Fruit fly (Drosophila melanogaster) whole organism, embryonic: Measurements from ENCODE around the gene CG7120.

Experiments used
- ATbp ChIP-seq: fragments of 200-800 bp; sonication (Bioruptor generic); optimal IDR thresholded peaks from 2 replicates; lab custom pipeline; 2017; ENCODE audit warnings: missing biosample characterization, mild to moderate bottlenecking, missing genetic modification characterization, missing genetic modification reagents
- Adf1 ChIP-seq: fragments of 200-800 bp; sonication (Bioruptor generic); IDR thresholded peaks from 2 replicates; pipeline ENCODE4 v1.3.6; 2022; ENCODE audit warnings: missing biosample characterization, missing genetic modification characterization
- Awh ChIP-seq: fragments of 200-800 bp; sonication (Bioruptor generic); IDR thresholded peaks from 2 replicates; pipeline ENCODE4, ENCODE4 v1.3.6; 2022; ENCODE audit warnings: missing biosample characterization, missing genetic modification characterization
- CG10543 ChIP-seq: fragments of 200-800 bp; sonication (Bioruptor generic); optimal IDR thresholded peaks from 3 replicates; lab custom pipeline; 2017; ENCODE audit warnings: missing biosample characterization, mild to moderate bottlenecking, missing genetic modification characterization, moderate library complexity
- CG11093 ChIP-seq: fragments of 200-800 bp; sonication (Bioruptor generic); IDR thresholded peaks from 3 replicates; pipeline ENCODE4 v1.3.6; 2022; ENCODE audit warnings: missing biosample characterization, missing genetic modification characterization
- CG11456 ChIP-seq: fragments of 200-800 bp; sonication (Bioruptor generic); IDR thresholded peaks from 3 replicates; pipeline ENCODE4 v1.3.6; 2022; ENCODE audit warnings: missing biosample characterization, missing genetic modification characterization
- CG11504 ChIP-seq: fragments of 200-800 bp; sonication (Bioruptor generic); optimal IDR thresholded peaks from 3 replicates; lab custom pipeline; 2019; ENCODE audit warnings: missing biosample characterization, mild to moderate bottlenecking, missing genetic modification characterization, moderate library complexity
- CG11695 ChIP-seq: fragments of 200-800 bp; sonication (Bioruptor generic); IDR thresholded peaks from 3 replicates; pipeline ENCODE4 v1.3.6; 2022; ENCODE audit warnings: missing biosample characterization, missing genetic modification characterization
- CG14050 ChIP-seq: fragments of 200-800 bp; sonication (Bioruptor generic); IDR thresholded peaks from 3 replicates; pipeline ENCODE4 v1.3.6; 2022; ENCODE audit warnings: missing biosample characterization, missing genetic modification characterization
- CG15073 ChIP-seq: fragments of 200-800 bp; sonication (Bioruptor generic); optimal IDR thresholded peaks from 2 replicates; lab custom pipeline; 2016; ENCODE audit warnings: missing biosample characterization, missing genetic modification characterization
- CG1529 ChIP-seq: fragments of 200-800 bp; sonication (Bioruptor generic); optimal IDR thresholded peaks from 3 replicates; lab custom pipeline; 2018; ENCODE audit warnings: missing biosample characterization, missing genetic modification characterization
- CG15696 ChIP-seq: fragments of 200-800 bp; sonication (Bioruptor generic); optimal IDR thresholded peaks from 2 replicates; lab custom pipeline; 2019; ENCODE audit warnings: missing biosample characterization, mild to moderate bottlenecking, missing genetic modification characterization, moderate library complexity
- CG1603 ChIP-seq: fragments of 200-800 bp; sonication (Bioruptor generic); optimal IDR thresholded peaks from 2 replicates; lab custom pipeline; 2019; ENCODE audit warnings: missing biosample characterization, mild to moderate bottlenecking, missing genetic modification characterization, moderate library complexity
- CG17361 ChIP-seq: fragments of 200-800 bp; sonication (Bioruptor generic); IDR thresholded peaks from 3 replicates; pipeline ENCODE4 v1.3.6; 2022; ENCODE audit warnings: missing biosample characterization, missing genetic modification characterization
- CG33213 ChIP-seq: fragments of 200-800 bp; sonication (Bioruptor generic); optimal IDR thresholded peaks from 3 replicates; lab custom pipeline; 2016; ENCODE audit warnings: missing biosample characterization, missing genetic modification characterization
- CG5953 ChIP-seq: fragments of 200-800 bp; sonication (Bioruptor generic); IDR thresholded peaks from 2 replicates; pipeline ENCODE4 v1.3.6; 2022; ENCODE audit warnings: missing biosample characterization, missing genetic modification characterization
- CG6175 ChIP-seq: fragments of 200-800 bp; sonication (Bioruptor generic); IDR thresholded peaks from 3 replicates; pipeline ENCODE4 v1.3.6; 2022; ENCODE audit warnings: missing biosample characterization, missing genetic modification characterization
- CG6791 ChIP-seq: fragments of 200-800 bp; sonication (Bioruptor generic); IDR thresholded peaks from 3 replicates; pipeline ENCODE4 v1.3.6; 2022; ENCODE audit warnings: missing biosample characterization, missing genetic modification characterization; ENCODE audit not compliant: partially characterized antibody
- CG7786 ChIP-seq: fragments of 200-800 bp; sonication (Bioruptor generic); optimal IDR thresholded peaks from 2 replicates; lab custom pipeline; 2016; ENCODE audit warnings: missing biosample characterization, missing genetic modification characterization
- CG7928 ChIP-seq: fragments of 200-800 bp; sonication (Bioruptor generic); optimal IDR thresholded peaks from 2 replicates; lab custom pipeline; 2017; ENCODE audit warnings: missing biosample characterization, mild to moderate bottlenecking, missing genetic modification characterization
- CG7987 ChIP-seq: fragments of 200-800 bp; sonication (Bioruptor generic); optimal IDR thresholded peaks from 2 replicates; lab custom pipeline; 2018; ENCODE audit warnings: missing biosample characterization, mild to moderate bottlenecking, missing genetic modification characterization, moderate library complexity
- CG8765 ChIP-seq: fragments of 200-800 bp; sonication (Bioruptor generic); IDR thresholded peaks from 2 replicates; pipeline ENCODE4 v1.3.6; 2022; ENCODE audit warnings: missing biosample characterization, missing genetic modification characterization
- CG9932 ChIP-seq: fragments of 200-800 bp; sonication (Bioruptor generic); IDR thresholded peaks from 2 replicates; pipeline ENCODE4 v1.3.6; 2022; ENCODE audit warnings: missing biosample characterization, missing genetic modification characterization
- Deaf1 ChIP-seq: fragments of 200-800 bp; optimal IDR thresholded peaks from 3 replicates; lab custom pipeline; 2019; ENCODE audit warnings: missing biosample characterization, mild to moderate bottlenecking, missing genetic modification characterization, moderate library complexity
- Ets65A ChIP-seq: fragments of 200-800 bp; sonication (Bioruptor generic); peaks from one replicate; lab custom pipeline; 2016; ENCODE audit warnings: missing biosample characterization, missing genetic modification characterization
- Fer2 ChIP-seq: fragments of 200-800 bp; sonication (Bioruptor generic); optimal IDR thresholded peaks from 2 replicates; lab custom pipeline; 2018; ENCODE audit warnings: missing biosample characterization, mild to moderate bottlenecking, missing genetic modification characterization, moderate library complexity
- HLH3B ChIP-seq: fragments of 200-800 bp; sonication (Bioruptor generic); IDR thresholded peaks from 2 replicates; pipeline ENCODE4 v1.3.6; 2022; ENCODE audit warnings: missing biosample characterization, missing genetic modification characterization
- Hey ChIP-seq: fragments of 200-800 bp; sonication (Bioruptor generic); optimal IDR thresholded peaks from 3 replicates; lab custom pipeline; 2018; ENCODE audit warnings: missing biosample characterization, mild to moderate bottlenecking, missing genetic modification characterization
- HmgZ ChIP-seq: fragments of 200-800 bp; sonication (Bioruptor generic); optimal IDR thresholded peaks from 2 replicates; lab custom pipeline; 2018; ENCODE audit warnings: missing biosample characterization, mild to moderate bottlenecking, missing genetic modification characterization
- Oaz ChIP-seq: fragments of 200-800 bp; sonication (Bioruptor generic); IDR thresholded peaks from 2 replicates; pipeline ENCODE4 v1.3.6; 2022; ENCODE audit warnings: missing biosample characterization, missing genetic modification characterization
- Sox100B ChIP-seq: fragments of 200-800 bp; sonication (Bioruptor generic); optimal IDR thresholded peaks from 3 replicates; lab custom pipeline; 2018; ENCODE audit warnings: missing biosample characterization, mild to moderate bottlenecking, missing genetic modification characterization
- Ssrp ChIP-seq: fragments of 200-800 bp; sonication (Bioruptor generic); optimal IDR thresholded peaks from 2 replicates; lab custom pipeline; 2018; ENCODE audit warnings: missing biosample characterization, mild to moderate bottlenecking, missing genetic modification characterization, moderate library complexity
- bab2 ChIP-seq: fragments of 200-800 bp; sonication (Bioruptor generic); optimal IDR thresholded peaks from 2 replicates; lab custom pipeline; 2016; ENCODE audit warnings: missing biosample characterization, missing genetic modification characterization
- bowl ChIP-seq: fragments of 200-800 bp; sonication (Bioruptor generic); IDR thresholded peaks from 2 replicates; pipeline ENCODE4 v1.3.6; 2022; ENCODE audit warnings: missing biosample characterization, missing genetic modification characterization
- chinmo ChIP-seq: fragments of 200-800 bp; sonication (Bioruptor generic); IDR thresholded peaks from 4 replicates; pipeline ENCODE4 v1.3.6; 2022; ENCODE audit warnings: missing biosample characterization, missing genetic modification characterization; ENCODE audit not compliant: partially characterized antibody
- corto ChIP-seq: fragments of 200-800 bp; sonication (Bioruptor generic); optimal IDR thresholded peaks from 2 replicates; lab custom pipeline; 2016; ENCODE audit warnings: missing biosample characterization, mild to moderate bottlenecking, missing genetic modification characterization, moderate library complexity
- ems ChIP-seq: fragments of 200-800 bp; sonication (Bioruptor generic); optimal IDR thresholded peaks from 3 replicates; lab custom pipeline; 2016; ENCODE audit warnings: missing biosample characterization, missing genetic modification characterization
- fd102C ChIP-seq: fragments of 200-800 bp; sonication (Bioruptor generic); optimal IDR thresholded peaks from 2 replicates; lab custom pipeline; 2018; ENCODE audit warnings: missing biosample characterization, mild to moderate bottlenecking, missing genetic modification characterization, moderate library complexity
- her ChIP-seq: fragments of 200-800 bp; sonication (Bioruptor generic); optimal IDR thresholded peaks from 2 replicates; lab custom pipeline; 2016; ENCODE audit warnings: missing biosample characterization, missing genetic modification characterization
- jing ChIP-seq: fragments of 200-800 bp; sonication (Bioruptor generic); optimal IDR thresholded peaks from 2 replicates; lab custom pipeline; 2018; ENCODE audit warnings: missing biosample characterization, mild to moderate bottlenecking, missing genetic modification characterization
- kay ChIP-seq: fragments of 200-800 bp; sonication (Bioruptor generic); optimal IDR thresholded peaks from 2 replicates; lab custom pipeline; 2016; ENCODE audit warnings: missing biosample characterization, missing genetic modification characterization
- lbe ChIP-seq: fragments of 200-800 bp; sonication (Bioruptor generic); optimal IDR thresholded peaks from 2 replicates; lab custom pipeline; 2016; ENCODE audit warnings: missing biosample characterization, mild to moderate bottlenecking, missing genetic modification characterization
- mirr ChIP-seq: fragments of 200-800 bp; sonication (Bioruptor generic); optimal IDR thresholded peaks from 3 replicates; lab custom pipeline; 2018; ENCODE audit warnings: missing biosample characterization, mild to moderate bottlenecking, missing genetic modification characterization
- p53 ChIP-seq: fragments of 200-800 bp; sonication (Bioruptor generic); optimal IDR thresholded peaks from 2 replicates; lab custom pipeline; 2016; ENCODE audit warnings: missing biosample characterization, missing genetic modification characterization
- row ChIP-seq: fragments of 200-800 bp; sonication (Bioruptor generic); IDR thresholded peaks from 3 replicates; pipeline ENCODE4 v1.3.6; 2022; ENCODE audit warnings: missing biosample characterization, missing genetic modification characterization
- sens ChIP-seq: fragments of 200-800 bp; sonication (Bioruptor generic); peaks from one replicate; lab custom pipeline; 2016; ENCODE audit warnings: missing biosample characterization, missing genetic modification characterization
- slbo ChIP-seq: fragments of 200-800 bp; sonication (Bioruptor generic); IDR thresholded peaks from 2 replicates; pipeline ENCODE4 v1.3.6; 2022; ENCODE audit warnings: missing biosample characterization, missing genetic modification characterization
- sr ChIP-seq: fragments of 200-800 bp; sonication (Bioruptor generic); IDR thresholded peaks from 3 replicates; pipeline ENCODE4 v1.3.6; 2022; ENCODE audit warnings: missing biosample characterization, missing genetic modification characterization
- trh ChIP-seq: fragments of 200-800 bp; sonication (Bioruptor generic); optimal IDR thresholded peaks from 2 replicates; lab custom pipeline; 2016; ENCODE audit warnings: missing biosample characterization, missing genetic modification characterization
- tx ChIP-seq: fragments of 200-800 bp; sonication (Bioruptor generic); optimal IDR thresholded peaks from 2 replicates; lab custom pipeline; 2016; ENCODE audit warnings: missing biosample characterization, missing genetic modification characterization
- vvl ChIP-seq: fragments of 200-800 bp; sonication (Bioruptor generic); IDR thresholded peaks from 2 replicates; pipeline ENCODE4 v1.3.6; 2022; ENCODE audit warnings: missing biosample characterization, missing genetic modification characterization

CG7120 gene

dm6 chr3L:8370922-8371321 lies 24.9 kb upstream of the CG7120 start (continued):
- TF ChIP-seq bowl (GFP tag; lab: Robert Waterston, UW), result no peak
- no peak for TF ChIP-seq fd102C (GFP tag; lab: Kevin White, UChicago)
- TF ChIP-seq corto (GFP tag; lab: Kevin White, UChicago), result no peak
- TF ChIP-seq CG6791, result no peak
- TF ChIP-seq vvl (GFP tag; lab: Robert Waterston, UW), result 0 out of 2 replicates have a peak, but pooled peaks have one; percentile 9
- no peak for TF ChIP-seq CG5953 (GFP tag; lab: Robert Waterston, UW)
- TF ChIP-seq CG11695, result no peak
- no peak for TF ChIP-seq bab2
- TF ChIP-seq lbe (GFP tag; lab: Kevin White, UChicago), result peak; percentile 9
- no peak for TF ChIP-seq Fer2 (tag; lab: Kevin White, UChicago)
- no peak for TF ChIP-seq CG6175 (GFP tag; lab: Robert Waterston, UW)
- TF ChIP-seq her (GFP tag; lab: Kevin White, UChicago), result no peak
- TF ChIP-seq CG1603 (tag; lab: Kevin White, UChicago), result no peak
- no peak for TF ChIP-seq CG7928 (GFP tag; lab: Kevin White, UChicago)
- TF ChIP-seq CG17361 (GFP tag; lab: Robert Waterston, UW), result no peak
- TF ChIP-seq slbo (GFP tag; lab: Robert Waterston, UW), result 0 out of 2 replicates have a peak, but pooled peaks have one; percentile 27
- no peak for TF ChIP-seq Awh (GFP tag; lab: Robert Waterston, UW)
- TF ChIP-seq ATbp, result no peak
- no peak for TF ChIP-seq mirr (GFP tag; lab: Kevin White, UChicago)
- no peak for TF ChIP-seq CG14050 (GFP tag; lab: Robert Waterston, UW)
- no peak for TF ChIP-seq CG8765
- TF ChIP-seq CG15073 (GFP tag; lab: Kevin White, UChicago), result no peak
- no peak for TF ChIP-seq Oaz (GFP tag; lab: Robert Waterston, UW)
- TF ChIP-seq CG15696 (tag; lab: Kevin White, UChicago), result no peak
- TF ChIP-seq HmgZ, result no peak
- TF ChIP-seq Sox100B (GFP tag; lab: Kevin White, UChicago), result no peak
- peak; percentile 53 for TF ChIP-seq sens
- TF ChIP-seq kay (GFP tag; lab: Kevin White, UChicago), result no peak
- TF ChIP-seq CG33213 (GFP tag; lab: Kevin White, UChicago), result no peak
- no peak for TF ChIP-seq Hey
- TF ChIP-seq CG1529 (GFP tag; lab: Kevin White, UChicago), result no peak
- 0 out of 3 replicates have a peak, but pooled peaks have one; percentile 36 for TF ChIP-seq row (GFP tag; lab: Robert Waterston, UW)
- TF ChIP-seq ems (GFP tag; lab: Kevin White, UChicago), result no peak
- TF ChIP-seq tx, result no peak
- no peak for TF ChIP-seq CG11093 (GFP tag; lab: Robert Waterston, UW)
- TF ChIP-seq Ets65A (GFP tag; lab: Kevin White, UChicago), result peak; percentile 40
- TF ChIP-seq HLH3B (GFP tag; lab: Robert Waterston, UW), result no peak

DNA sequence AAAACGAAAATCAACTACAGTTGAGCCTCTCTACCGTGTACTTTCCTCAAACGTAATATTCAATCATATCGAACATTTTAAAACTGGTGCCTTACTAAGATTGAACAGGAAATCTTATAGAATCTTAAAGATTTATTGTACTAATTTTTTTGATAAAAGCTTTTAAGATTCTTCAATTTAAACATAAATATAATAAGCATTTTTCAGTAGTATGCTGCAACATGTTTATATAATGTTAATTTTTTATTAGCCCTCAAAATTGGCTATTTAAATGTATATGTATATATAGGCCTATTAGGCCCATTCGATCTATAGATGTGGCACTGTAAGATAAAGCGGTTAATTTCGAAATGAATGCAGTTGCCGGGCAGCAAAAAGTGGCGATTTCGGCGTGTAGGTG lies 24.3 kb upstream of the CG7120 start:
- no peak for TF ChIP-seq Ssrp (tag; lab: Kevin White, UChicago)
- TF ChIP-seq, all 482 proteins: peak for 0

DNA sequence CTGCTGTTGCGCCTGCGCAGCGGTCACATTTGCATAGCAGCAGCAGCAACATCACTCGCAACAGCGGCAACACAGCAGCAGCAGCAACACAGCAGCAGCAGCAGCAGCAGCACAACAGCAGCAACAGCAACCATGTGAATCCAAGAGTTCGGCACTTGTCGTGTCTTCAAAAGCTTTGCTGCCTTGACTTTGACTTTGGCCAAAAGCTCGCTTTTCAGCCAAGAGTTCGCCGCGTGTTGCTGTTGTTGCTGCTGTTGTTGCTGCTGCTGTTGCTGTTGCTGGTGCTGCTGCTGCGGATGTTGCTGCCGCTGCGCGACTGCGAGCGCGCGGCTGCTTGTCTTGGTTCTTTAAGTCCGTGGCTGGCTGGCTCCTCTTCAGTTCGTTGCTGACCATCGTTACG lies 23.8 kb upstream of the CG7120 start, which contains the start of gene ImpE1:
Gene ImpE1, plus strand, starts transcription at position 371 of the 400 bp plus-strand sequence.
- TF ChIP-seq CG11456 (GFP tag; lab: Robert Waterston, UW) (0 out of 3 replicates have a peak, but pooled peaks have one; percentile 5), chinmo (GFP tag; lab: Robert Waterston, UW) (0 out of 4 replicates have a peak, but pooled peaks have one; percentile 72), CG7987 (GFP tag; lab: Kevin White, UChicago) (no peak), jing (GFP tag; lab: Kevin White, UChicago) (no peak), trh (GFP tag; lab: Kevin White, UChicago) (no peak), Deaf1 (tag; lab: Kevin White, UChicago) (peak; percentile 80), CG7786 (GFP tag; lab: Kevin White, UChicago) (no peak), CG6175 (GFP tag; lab: Robert Waterston, UW) (peak; percentile 75; the same call in 2 of the 3 replicates), CG9932 (0 out of 2 replicates have a peak, but pooled peaks have one; percentile 16), Ets65A (GFP tag; lab: Kevin White, UChicago) (peak; percentile 35), p53 (GFP tag; lab: Kevin White, UChicago) (no peak), CG10543 (no peak), CG11504 (tag; lab: Kevin White, UChicago) (peak; percentile 96), sr (GFP tag; lab: Robert Waterston, UW) (no peak), Adf1 (peak; percentile 73)
